Worm (Caenorhabditis elegans): ENCODE measurements around the gene del-5.

- TF ChIP-seq mml-1 (tag; optimal IDR thresholded peaks at IDR 0.05) (no peak), fkh-2 (tag; optimal IDR thresholded peaks at IDR 0.05) (no peak), ama-1 (optimal IDR thresholded peaks at IDR 0.05) (no peak), elt-2 (tag; optimal IDR thresholded peaks at IDR 0.05) (peak; percentile 45), jun-1 (tag; optimal IDR thresholded peaks at IDR 0.05) (no peak), nhr-11 (tag; optimal IDR thresholded peaks at IDR 0.05) (no peak), nhr-28 (tag; optimal IDR thresholded peaks at IDR 0.05) (no peak), ZK546.5 (tag; optimal IDR thresholded peaks at IDR 0.05) (no peak), pha-4 (tag; optimal IDR thresholded peaks at IDR 0.05) (no peak), nhr-23 (tag; optimal IDR thresholded peaks at IDR 0.05) (no peak), nhr-76 (tag; optimal IDR thresholded peaks at IDR 0.05) (no peak), egl-27 (tag; optimal IDR thresholded peaks at IDR 0.05) (no peak), zag-1 (tag; optimal IDR thresholded peaks at IDR 0.05) (no peak)
These were observed 50.9 kb downstream of the del-5 start for ce11 chrX:10956972-10957678.
